Worm (Caenorhabditis elegans): ENCODE measurements around the gene ZK673.1.

DNA sequence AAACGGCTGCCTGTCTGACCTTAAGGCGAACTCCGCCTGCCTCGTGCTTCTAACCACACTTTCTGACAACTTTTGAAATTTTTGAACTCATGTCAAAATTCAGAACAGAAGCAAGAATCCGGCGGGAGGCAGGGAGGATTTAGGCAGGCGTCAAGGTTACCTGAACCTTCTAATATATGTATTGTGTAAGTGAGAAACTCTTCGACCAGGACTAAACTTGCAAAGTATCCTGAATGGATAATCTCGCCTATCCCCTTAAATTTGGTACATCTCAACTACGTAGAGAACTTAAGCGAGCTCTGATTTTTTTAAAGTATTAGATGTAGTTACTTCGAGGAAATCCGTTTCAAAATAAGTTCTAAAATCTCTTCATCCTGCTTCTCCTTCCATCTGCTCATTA is 32.0 kb upstream of the ZK673.1 start, which contains the start of gene E04D5.5:
- TF ChIP-seq dao-5 (tag; optimal IDR thresholded peaks at IDR 0.05) (no peak), him-1 (tag; optimal IDR thresholded peaks at IDR 0.05) (no peak), W03F9.2 (tag; optimal IDR thresholded peaks at IDR 0.05) (no peak)

All from whole organism, L4/young adult.